Worm (Caenorhabditis elegans) whole organism, L1 larva: ENCODE data around the gene B0457.2.
A peak's percentile ranks its signal among the peaks of the same experiment; 100 is the strongest.

Source experiments
- C16A3.4 ChIP-seq: fragments of 150-350 bp; optimal IDR thresholded peaks from 2 replicates; lab custom pipeline; 2014; ENCODE audit warnings: missing biosample characterization, missing genetic modification characterization
- F16B12.6 ChIP-seq: fragments of 150-350 bp; optimal IDR thresholded peaks from 2 replicates; lab custom pipeline; 2014; ENCODE audit warnings: missing biosample characterization, missing genetic modification characterization
- Y116A8C.19 ChIP-seq: sonication (generic microtip); optimal IDR thresholded peaks from 2 replicates; lab custom pipeline; 2016; ENCODE audit warnings: missing compliant biosample characterization, missing genetic modification characterization, borderline replicate concordance
- aha-1 ChIP-seq: fragments of 150-350 bp; optimal IDR thresholded peaks from 2 replicates; lab custom pipeline; 2014; ENCODE audit warnings: missing biosample characterization, missing genetic modification characterization
- blmp-1 ChIP-seq: fragments of 150-350 bp; optimal IDR thresholded peaks from 2 replicates; lab custom pipeline; 2014; ENCODE audit warnings: missing biosample characterization, missing genetic modification characterization
- ceh-63 ChIP-seq: fragments of 200-800 bp; sonication (Bioruptor generic); optimal IDR thresholded peaks from 2 replicates; lab custom pipeline; 2018; ENCODE audit warnings: mild to moderate bottlenecking, missing genetic modification characterization, missing compliant biosample characterization
- ceh-82 ChIP-seq, 3 experiments: fragments of 150-350 bp in 1 of 3; sonication (generic microtip) in 2 of 3; optimal IDR thresholded peaks; 2 replicates each; lab custom pipeline; 2014 to 2017; ENCODE audit warnings: missing biosample characterization in 3 of 3, missing genetic modification characterization in 3 of 3
- ceh-88 ChIP-seq: fragments of 200-800 bp; sonication (Bioruptor generic); IDR thresholded peaks from 2 replicates; pipeline ENCODE4 v1.3.6; 2022; ENCODE audit warnings: missing genetic modification characterization, missing compliant biosample characterization
- ceh-90 ChIP-seq: sonication (generic microtip); optimal IDR thresholded peaks from 2 replicates; lab custom pipeline; 2016; ENCODE audit warnings: missing genetic modification characterization, missing compliant biosample characterization
- dpl-1 ChIP-seq, 3 experiments: fragments of 150-350 bp in 2 of 3; sonication (generic microtip) in 1 of 3; optimal IDR thresholded peaks; 2 replicates each; lab custom pipeline; 2014 to 2017; ENCODE audit warnings: missing biosample characterization in 3 of 3, missing genetic modification characterization in 3 of 3, missing genetic modification reagents in 3 of 3
- efl-1 ChIP-seq, 4 experiments: fragments of 150-350 bp; optimal IDR thresholded peaks in 3 of 4; peaks in 1 of 4; 1 replicate in 1 of 4; 2 replicates in 3 of 4; lab custom pipeline; 2014; ENCODE audit warnings: missing biosample characterization in 2 of 4, missing genetic modification characterization in 2 of 4, missing genetic modification reagents in 2 of 4
- ets-5 ChIP-seq: fragments of 200-800 bp; sonication (Bioruptor generic); IDR thresholded peaks from 2 replicates; pipeline ENCODE4 v1.3.6; 2022; ENCODE audit warnings: missing genetic modification characterization, missing compliant biosample characterization
- fos-1 ChIP-seq: fragments of 150-350 bp; optimal IDR thresholded peaks from 2 replicates; lab custom pipeline; 2014; ENCODE audit warnings: missing biosample characterization, missing genetic modification characterization
- hlh-17 ChIP-seq: fragments of 200-800 bp; sonication (Bioruptor generic); optimal IDR thresholded peaks from 2 replicates; lab custom pipeline; 2018; ENCODE audit warnings: missing genetic modification characterization, mild to moderate bottlenecking, missing compliant biosample characterization, moderate library complexity, borderline replicate concordance
- isw-1 ChIP-seq: fragments of 200-800 bp; sonication (Bioruptor generic); IDR thresholded peaks from 2 replicates; pipeline ENCODE4 v1.3.6; 2022; ENCODE audit warnings: missing genetic modification characterization, missing compliant biosample characterization
- lin-14 ChIP-seq: fragments of 200-800 bp; sonication (Bioruptor generic); optimal IDR thresholded peaks from 2 replicates; lab custom pipeline; 2018; ENCODE audit warnings: mild to moderate bottlenecking, missing genetic modification characterization, moderate library complexity, missing compliant biosample characterization
- lin-15B ChIP-seq: fragments of 150-350 bp; sonication (generic microtip); optimal IDR thresholded peaks from 3 replicates; lab custom pipeline; 2014; ENCODE audit warnings: missing biosample characterization, missing genetic modification characterization
- lin-35 ChIP-seq, 2 experiments: fragments of 150-350 bp; optimal IDR thresholded peaks; 2 replicates each; lab custom pipeline; 2014; ENCODE audit warnings: missing biosample characterization in 2 of 2, missing genetic modification characterization in 2 of 2, missing genetic modification reagents in 2 of 2
- lir-3 ChIP-seq: sonication (generic microtip); optimal IDR thresholded peaks from 2 replicates; lab custom pipeline; 2016; ENCODE audit warnings: mild to moderate bottlenecking, missing genetic modification characterization, moderate library complexity, missing compliant biosample characterization; ENCODE audit not compliant: poor library complexity
- lsy-2 ChIP-seq, 2 experiments: fragments of 150-350 bp; optimal IDR thresholded peaks; 2 replicates each; lab custom pipeline; 2014; ENCODE audit warnings: missing biosample characterization in 2 of 2, missing genetic modification characterization in 2 of 2
- mdl-1 ChIP-seq, 2 experiments: fragments of 150-350 bp; optimal IDR thresholded peaks; 2 replicates each; lab custom pipeline; 2014 to 2017; ENCODE audit warnings: missing biosample characterization in 2 of 2, missing genetic modification characterization in 2 of 2, inconsistent platforms in 1 of 2
- mef-2 ChIP-seq: fragments of 150-350 bp; optimal IDR thresholded peaks from 2 replicates; lab custom pipeline; 2014; ENCODE audit warnings: missing biosample characterization, missing genetic modification characterization
- mep-1 ChIP-seq: fragments of 150-350 bp; optimal IDR thresholded peaks from 2 replicates; lab custom pipeline; 2014; ENCODE audit warnings: missing biosample characterization, missing genetic modification characterization
- nhr-19 ChIP-seq: fragments of 200-800 bp; sonication (Bioruptor generic); conservative IDR thresholded peaks from 2 replicates; pipeline ENCODE4 v1.3.6; 2022; ENCODE audit warnings: missing genetic modification characterization, missing compliant biosample characterization
- nhr-20 ChIP-seq: sonication (generic microtip); optimal IDR thresholded peaks from 2 replicates; lab custom pipeline; 2016; ENCODE audit warnings: mild to moderate bottlenecking, missing genetic modification characterization, missing compliant biosample characterization
- nhr-47 ChIP-seq: sonication (generic microtip); optimal IDR thresholded peaks from 2 replicates; lab custom pipeline; 2016; ENCODE audit warnings: mild to moderate bottlenecking, missing genetic modification characterization, moderate library complexity, missing compliant biosample characterization
- nhr-71 ChIP-seq: sonication (generic microtip); optimal IDR thresholded peaks from 2 replicates; lab custom pipeline; 2016; ENCODE audit warnings: mild to moderate bottlenecking, missing genetic modification characterization, moderate library complexity, missing compliant biosample characterization
- nhr-85 ChIP-seq: sonication (generic microtip); peaks from one replicate; lab custom pipeline; 2016; ENCODE audit warnings: missing genetic modification characterization, inconsistent platforms, missing compliant biosample characterization
- nhr-90 ChIP-seq: sonication (generic microtip); optimal IDR thresholded peaks from 2 replicates; lab custom pipeline; 2016; ENCODE audit warnings: mild to moderate bottlenecking, missing genetic modification characterization, missing compliant biosample characterization; ENCODE audit not compliant: poor library complexity
- pax-3 ChIP-seq: fragments of 200-800 bp; sonication (Bioruptor generic); optimal IDR thresholded peaks from 2 replicates; lab custom pipeline; 2018; ENCODE audit warnings: mild to moderate bottlenecking, missing genetic modification characterization, moderate library complexity, missing compliant biosample characterization
- rnt-1 ChIP-seq: sonication (generic microtip); optimal IDR thresholded peaks from 2 replicates; lab custom pipeline; 2016; ENCODE audit warnings: mild to moderate bottlenecking, missing genetic modification characterization, moderate library complexity, missing compliant biosample characterization
- skn-1 ChIP-seq: fragments of 150-350 bp; optimal IDR thresholded peaks from 2 replicates; lab custom pipeline; 2014; ENCODE audit warnings: missing biosample characterization, missing genetic modification characterization
- snpc-4 ChIP-seq: fragments of 150-350 bp; optimal IDR thresholded peaks from 2 replicates; lab custom pipeline; 2014; ENCODE audit warnings: missing biosample characterization, missing genetic modification characterization
- snu-23 ChIP-seq: sonication (generic microtip); optimal IDR thresholded peaks from 2 replicates; lab custom pipeline; 2016; ENCODE audit warnings: missing genetic modification characterization, missing compliant biosample characterization
- sptf-1 ChIP-seq: fragments of 150-350 bp; optimal IDR thresholded peaks from 2 replicates; lab custom pipeline; 2014; ENCODE audit warnings: missing biosample characterization, missing genetic modification characterization
- sup-37 ChIP-seq: fragments of 200-800 bp; sonication (Bioruptor generic); optimal IDR thresholded peaks from 2 replicates; lab custom pipeline; 2018; ENCODE audit warnings: mild to moderate bottlenecking, missing genetic modification characterization, missing compliant biosample characterization
- swsn-7 ChIP-seq: sonication (generic microtip); optimal IDR thresholded peaks from 2 replicates; lab custom pipeline; 2016; ENCODE audit warnings: missing genetic modification characterization, missing compliant biosample characterization
- tbx-2 ChIP-seq: sonication (generic microtip); optimal IDR thresholded peaks from 2 replicates; lab custom pipeline; 2016; ENCODE audit warnings: missing genetic modification characterization, missing compliant biosample characterization
- unc-130 ChIP-seq: fragments of 150-350 bp; optimal IDR thresholded peaks from 2 replicates; lab custom pipeline; 2017; ENCODE audit warnings: missing biosample characterization, missing genetic modification characterization, inconsistent platforms
- unc-30 ChIP-seq: sonication (generic microtip); optimal IDR thresholded peaks from 2 replicates; lab custom pipeline; 2017; ENCODE audit warnings: missing biosample characterization, missing genetic modification characterization
- unc-86 ChIP-seq: sonication (generic microtip); optimal IDR thresholded peaks from 2 replicates; lab custom pipeline; 2016; ENCODE audit warnings: missing genetic modification characterization, missing compliant biosample characterization
- unc-98 ChIP-seq: fragments of 200-800 bp; sonication (Bioruptor generic); IDR thresholded peaks from 2 replicates; pipeline ENCODE4 v1.3.6; 2022; ENCODE audit warnings: missing genetic modification characterization, missing compliant biosample characterization
- vab-15 ChIP-seq: sonication (generic microtip); optimal IDR thresholded peaks from 2 replicates; lab custom pipeline; 2017; ENCODE audit warnings: missing genotype, mild to moderate bottlenecking, missing genetic modification characterization, missing compliant biosample characterization
- xbp-1 ChIP-seq: sonication (generic microtip); optimal IDR thresholded peaks from 2 replicates; lab custom pipeline; 2016; ENCODE audit warnings: missing genetic modification characterization, missing compliant biosample characterization
- zag-1 ChIP-seq: fragments of 150-350 bp; optimal IDR thresholded peaks from 2 replicates; lab custom pipeline; 2014; ENCODE audit warnings: missing biosample characterization, missing genetic modification characterization
- zip-4 ChIP-seq: fragments of 200-800 bp; sonication (Bioruptor generic); optimal IDR thresholded peaks from 2 replicates; lab custom pipeline; 2018; ENCODE audit warnings: mild to moderate bottlenecking, missing genetic modification characterization, moderate library complexity, missing compliant biosample characterization
- ztf-11 ChIP-seq, 2 experiments: sonication (generic microtip); optimal IDR thresholded peaks; 2 replicates each; lab custom pipeline; 2016 to 2017; ENCODE audit warnings: missing genetic modification characterization in 2 of 2, missing biosample characterization in 1 of 2, missing compliant biosample characterization in 1 of 2

The B0457.2 gene

ce11 chrII:8890017-8890416 lies 36.3 kb downstream of the B0457.2 start:
- TF ChIP-seq tbx-2 (no peak), sptf-1 (tag; lab: Kevin White, UChicago) (no peak), ets-5 (GFP tag; lab: Robert Waterston, UW) (no peak), blmp-1 (tag; lab: Kevin White, UChicago) (no peak)

DNA sequence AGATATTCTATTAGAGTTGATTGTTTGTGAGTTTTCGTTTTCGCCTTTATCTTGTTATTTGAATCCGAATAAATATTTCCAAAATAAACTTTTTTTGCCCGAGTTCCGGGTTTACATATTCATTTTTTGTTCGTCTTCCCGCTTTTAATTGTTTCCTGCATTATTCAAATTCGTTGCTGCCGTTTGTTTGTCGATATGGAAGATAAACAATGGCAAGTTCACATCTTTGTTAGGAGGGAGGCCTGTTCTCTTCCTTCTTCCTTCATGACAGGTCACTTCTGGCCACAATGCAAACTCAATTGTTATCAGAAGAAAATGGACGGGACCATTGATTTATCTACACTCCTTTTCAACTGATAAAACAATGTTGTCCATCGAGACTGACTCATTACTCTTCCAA lies 36.8 kb downstream of the B0457.2 start:
- TF ChIP-seq unc-86 (tag; lab: Kevin White, UChicago) (no peak), isw-1 (GFP tag; lab: Robert Waterston, UW) (no peak), ceh-90 (no peak)

- no peak for TF ChIP-seq ztf-11 (tag; optimal IDR thresholded peaks at IDR 0.05; lab: Kevin White, UChicago)
- TF ChIP-seq fos-1 (tag; lab: Kevin White, UChicago): peak; percentile 17
- peak; percentile 83 for TF ChIP-seq unc-130 (tag; lab: Kevin White, UChicago)
- peak; percentile 56 to 66 for TF ChIP-seq efl-1 (optimal IDR thresholded peaks at IDR 0.05; lab: Kevin White, UChicago)
- peak; percentile 65 to 95 for TF ChIP-seq efl-1 (GFP tag; optimal IDR thresholded peaks at IDR 0.05 in 1 of 2; lab: Kevin White, UChicago)
- peak; percentile 45 to 71 (median 47) for TF ChIP-seq dpl-1 (GFP tag; optimal IDR thresholded peaks at IDR 0.05; lab: Kevin White, UChicago)
- no peak for TF ChIP-seq lir-3 (tag; lab: Kevin White, UChicago)
- no peak for TF ChIP-seq zag-1 (tag; lab: Kevin White, UChicago)
- TF ChIP-seq nhr-71: peak; percentile 57
- peak; percentile 22 for TF ChIP-seq tbx-2
- TF ChIP-seq lin-14 (GFP tag; lab: Kevin White, UChicago): no peak
- TF ChIP-seq lin-15B (tag; lab: Kevin White, UChicago): no peak
- peak; percentile 27 for TF ChIP-seq vab-15 (tag; lab: Kevin White, UChicago)
- no peak for TF ChIP-seq snpc-4 (tag; lab: Kevin White, UChicago)
- no peak for TF ChIP-seq sup-37 (GFP tag; lab: Kevin White, UChicago)
- peak; percentile 97 to 99 for TF ChIP-seq lsy-2 (tag; optimal IDR thresholded peaks at IDR 0.05; lab: Kevin White, UChicago)
- TF ChIP-seq ceh-82 (tag; optimal IDR thresholded peaks at IDR 0.05; lab: Kevin White, UChicago): peak in 1 of 3 experiments; percentile 15
- no peak for TF ChIP-seq mef-2 (tag; lab: Kevin White, UChicago)
- TF ChIP-seq nhr-47 (tag; lab: Kevin White, UChicago): peak; percentile 41
- TF ChIP-seq ceh-63: no peak
- TF ChIP-seq aha-1: no peak
- no peak for TF ChIP-seq Y116A8C.19 (tag; lab: Kevin White, UChicago)
- no peak for TF ChIP-seq pax-3
- TF ChIP-seq hlh-17 (GFP tag; lab: Kevin White, UChicago): no peak
- peak; percentile 45 for TF ChIP-seq nhr-85 (tag; lab: Kevin White, UChicago)
- peak; percentile 65 for TF ChIP-seq snu-23 (GFP tag; lab: Kevin White, UChicago)
- TF ChIP-seq nhr-20: peak; percentile 55
- TF ChIP-seq swsn-7 (tag; lab: Kevin White, UChicago): peak; percentile 29
- no peak for TF ChIP-seq mdl-1 (tag; optimal IDR thresholded peaks at IDR 0.05; lab: Kevin White, UChicago)
- peak; percentile 63 for TF ChIP-seq C16A3.4
- TF ChIP-seq lin-35 (GFP tag; optimal IDR thresholded peaks at IDR 0.05; lab: Kevin White, UChicago): peak; percentile 65 to 78
- peak; percentile 7 for TF ChIP-seq rnt-1 (tag; lab: Kevin White, UChicago)
- TF ChIP-seq F16B12.6 (tag; lab: Kevin White, UChicago): peak; percentile 87
- TF ChIP-seq xbp-1: peak; percentile 38
- peak; percentile 9 for TF ChIP-seq skn-1 (tag; lab: Kevin White, UChicago)
- no peak; the same call in 1 of the 2 replicates for TF ChIP-seq nhr-19 (GFP tag; lab: Robert Waterston, UW)
- peak; percentile 31 for TF ChIP-seq nhr-90 (tag; lab: Kevin White, UChicago)
- TF ChIP-seq zip-4 (GFP tag; lab: Kevin White, UChicago): no peak
- no peak for TF ChIP-seq unc-98 (GFP tag; lab: Robert Waterston, UW)
- TF ChIP-seq mep-1: no peak
- TF ChIP-seq ceh-88: no peak
- no peak for TF ChIP-seq unc-30 (tag; lab: Kevin White, UChicago)
These were observed 41.9 kb downstream of the B0457.2 start, which contains the start of the genes T07D4.5 and ddx-19 for ce11 chrII:8884262-8884949. TSS of gene T07D4.5 (minus strand) at chrII:8884332. TSS of gene ddx-19 (plus strand) at chrII:8884899.
